Fruit fly (Drosophila melanogaster) whole organism, embryonic: ENCODE results near the gene Trim9.

Experiments used
- Asciz ChIP-seq: fragments of 200-800 bp; sonication (Bioruptor generic); optimal IDR thresholded peaks from 2 replicates; lab custom pipeline; 2017; ENCODE audit warnings: missing biosample characterization, mild to moderate bottlenecking, missing genetic modification characterization, missing genetic modification reagents
- Atf6 ChIP-seq: fragments of 200-800 bp; sonication (Bioruptor generic); IDR thresholded peaks from 2 replicates; pipeline ENCODE4 v1.3.6; 2022; ENCODE audit warnings: missing biosample characterization, missing genetic modification characterization
- CG11093 ChIP-seq: fragments of 200-800 bp; sonication (Bioruptor generic); IDR thresholded peaks from 3 replicates; pipeline ENCODE4 v1.3.6; 2022; ENCODE audit warnings: missing biosample characterization, missing genetic modification characterization
- CG11695 ChIP-seq: fragments of 200-800 bp; sonication (Bioruptor generic); IDR thresholded peaks from 3 replicates; pipeline ENCODE4 v1.3.6; 2022; ENCODE audit warnings: missing biosample characterization, missing genetic modification characterization
- CG12299 ChIP-seq: fragments of 200-800 bp; sonication (Bioruptor generic); optimal IDR thresholded peaks from 2 replicates; lab custom pipeline; 2018; ENCODE audit warnings: missing biosample characterization, mild to moderate bottlenecking, missing genetic modification characterization
- CG1233 ChIP-seq: fragments of 200-800 bp; sonication (Bioruptor generic); optimal IDR thresholded peaks from 4 replicates; lab custom pipeline; 2018; ENCODE audit warnings: missing biosample characterization, mild to moderate bottlenecking, missing genetic modification characterization
- CG14710 ChIP-seq: fragments of 200-800 bp; sonication (Bioruptor generic); optimal IDR thresholded peaks from 3 replicates; lab custom pipeline; 2019; ENCODE audit warnings: missing biosample characterization, mild to moderate bottlenecking, missing genetic modification characterization, moderate library complexity
- CG1603 ChIP-seq: fragments of 200-800 bp; sonication (Bioruptor generic); optimal IDR thresholded peaks from 2 replicates; lab custom pipeline; 2019; ENCODE audit warnings: missing biosample characterization, mild to moderate bottlenecking, missing genetic modification characterization, moderate library complexity
- CG16863 ChIP-seq: fragments of 200-800 bp; sonication (Bioruptor generic); optimal IDR thresholded peaks from 3 replicates; lab custom pipeline; 2016; ENCODE audit warnings: missing biosample characterization, missing genetic modification characterization
- CG4404 ChIP-seq: fragments of 200-800 bp; sonication (Bioruptor generic); IDR thresholded peaks from 2 replicates; pipeline ENCODE4 v1.3.6; 2022; ENCODE audit warnings: missing biosample characterization, missing genetic modification characterization
- CG4730 ChIP-seq: fragments of 200-800 bp; sonication (Bioruptor generic); IDR thresholded peaks from 2 replicates; pipeline ENCODE4 v1.3.6; 2022; ENCODE audit warnings: missing biosample characterization, missing genetic modification characterization
- CG7786 ChIP-seq: fragments of 200-800 bp; sonication (Bioruptor generic); optimal IDR thresholded peaks from 2 replicates; lab custom pipeline; 2016; ENCODE audit warnings: missing biosample characterization, missing genetic modification characterization
- CG8388 ChIP-seq: fragments of 200-800 bp; sonication (Bioruptor generic); optimal IDR thresholded peaks from 2 replicates; lab custom pipeline; 2019; ENCODE audit warnings: missing biosample characterization, mild to moderate bottlenecking, missing genetic modification characterization, moderate library complexity
- D19A ChIP-seq: fragments of 200-800 bp; optimal IDR thresholded peaks from 3 replicates; lab custom pipeline; 2019; ENCODE audit warnings: missing biosample characterization, mild to moderate bottlenecking, missing genetic modification characterization, moderate library complexity
- Dp ChIP-seq: fragments of 200-800 bp; sonication (Bioruptor generic); optimal IDR thresholded peaks from 2 replicates; lab custom pipeline; 2018; ENCODE audit warnings: missing biosample characterization, mild to moderate bottlenecking, missing genetic modification characterization, moderate library complexity
- Dref ChIP-seq: fragments of 200-800 bp; sonication (Bioruptor generic); IDR thresholded peaks from 2 replicates; pipeline ENCODE4 v1.3.6; 2022; ENCODE audit warnings: missing biosample characterization, missing genetic modification characterization
- E2f1 ChIP-seq: fragments of 200-800 bp; sonication (Bioruptor generic); IDR thresholded peaks from 2 replicates; pipeline ENCODE4 v1.3.6; 2022; ENCODE audit warnings: missing biosample characterization, missing genetic modification characterization
- Eip74EF ChIP-seq, 2 experiments: fragments of 200-800 bp in 1 of 2; fragments of >200 bp in 1 of 2; sonication (Bioruptor generic) in 1 of 2; optimal IDR thresholded peaks; 2 replicates each; lab custom pipeline; 2017 to 2019; ENCODE audit warnings: missing biosample characterization in 2 of 2, missing genetic modification characterization in 2 of 2, mild to moderate bottlenecking in 1 of 2, moderate library complexity in 1 of 2
- Fer1 ChIP-seq: fragments of 200-800 bp; sonication (Bioruptor generic); optimal IDR thresholded peaks from 2 replicates; lab custom pipeline; 2017; ENCODE audit warnings: missing biosample characterization, mild to moderate bottlenecking, missing genetic modification characterization
- Gsc ChIP-seq: fragments of 200-800 bp; sonication (Bioruptor generic); IDR thresholded peaks from 2 replicates; pipeline ENCODE4 v1.3.6; 2022; ENCODE audit warnings: missing biosample characterization, missing genetic modification characterization
- HLH3B ChIP-seq: fragments of 200-800 bp; sonication (Bioruptor generic); IDR thresholded peaks from 2 replicates; pipeline ENCODE4 v1.3.6; 2022; ENCODE audit warnings: missing biosample characterization, missing genetic modification characterization
- Lim3 ChIP-seq: fragments of 200-800 bp; sonication (Bioruptor generic); IDR thresholded peaks from 2 replicates; pipeline ENCODE4 v1.3.6; 2022; ENCODE audit warnings: missing biosample characterization, missing genetic modification characterization
- Mad ChIP-seq: fragments of 200-800 bp; sonication (Bioruptor generic); optimal IDR thresholded peaks from 2 replicates; lab custom pipeline; 2016; ENCODE audit warnings: missing biosample characterization, missing genetic modification characterization
- NK7.1 ChIP-seq: fragments of 200-800 bp; sonication (Bioruptor generic); optimal IDR thresholded peaks from 3 replicates; lab custom pipeline; 2016; ENCODE audit warnings: missing biosample characterization, missing genetic modification characterization
- Opbp ChIP-seq: fragments of 200-800 bp; sonication (Bioruptor generic); IDR thresholded peaks from 3 replicates; pipeline ENCODE4 v1.3.6; 2022; ENCODE audit warnings: missing biosample characterization, missing genetic modification characterization; ENCODE audit not compliant: partially characterized antibody
- Rfx ChIP-seq: fragments of 200-800 bp; sonication (Bioruptor generic); IDR thresholded peaks from 2 replicates; pipeline ENCODE4 v1.3.6; 2022; ENCODE audit warnings: missing biosample characterization, missing genetic modification characterization
- bigmax ChIP-seq: fragments of 200-800 bp; sonication (Bioruptor generic); optimal IDR thresholded peaks from 2 replicates; lab custom pipeline; 2018; ENCODE audit warnings: missing biosample characterization, mild to moderate bottlenecking, missing genetic modification characterization
- cad ChIP-seq: fragments of >200 bp; optimal IDR thresholded peaks from 2 replicates; lab custom pipeline; 2017; ENCODE audit warnings: missing biosample characterization, missing genetic modification characterization
- ci ChIP-seq: fragments of 200-800 bp; sonication (Bioruptor generic); IDR thresholded peaks from 3 replicates; pipeline ENCODE4 v1.3.6; 2022; ENCODE audit warnings: missing biosample characterization, missing genetic modification characterization
- crp ChIP-seq, 2 experiments: fragments of 200-800 bp; sonication (Bioruptor generic); optimal IDR thresholded peaks; 2 replicates in 1 of 2; 3 replicates in 1 of 2; lab custom pipeline; 2017; ENCODE audit warnings: missing biosample characterization in 2 of 2, missing genetic modification characterization in 2 of 2, mild to moderate bottlenecking in 1 of 2, moderate library complexity in 1 of 2
- danr ChIP-seq: fragments of 200-800 bp; sonication (Bioruptor generic); IDR thresholded peaks from 2 replicates; pipeline ENCODE4 v1.3.6; 2022; ENCODE audit warnings: missing biosample characterization, missing genetic modification characterization
- eve ChIP-seq, 2 experiments: fragments of >200 bp; optimal IDR thresholded peaks; 2 replicates each; lab custom pipeline; 2017; ENCODE audit warnings: missing biosample characterization in 2 of 2, missing genetic modification characterization in 2 of 2
- exex ChIP-seq: fragments of 200-800 bp; sonication (Bioruptor generic); optimal IDR thresholded peaks from 4 replicates; lab custom pipeline; 2018; ENCODE audit warnings: missing biosample characterization, mild to moderate bottlenecking, missing genetic modification characterization, moderate library complexity
- gem ChIP-seq: fragments of 200-800 bp; sonication (Bioruptor generic); optimal IDR thresholded peaks from 2 replicates; lab custom pipeline; 2019; ENCODE audit warnings: missing biosample characterization, mild to moderate bottlenecking, missing genetic modification characterization, moderate library complexity
- h ChIP-seq: fragments of >200 bp; optimal IDR thresholded peaks from 2 replicates; lab custom pipeline; 2017
- ken ChIP-seq: fragments of 200-800 bp; sonication (Bioruptor generic); IDR thresholded peaks from 3 replicates; pipeline ENCODE4 v1.3.6; 2022; ENCODE audit warnings: missing biosample characterization, missing genetic modification characterization
- knrl ChIP-seq: fragments of 200-800 bp; sonication (Bioruptor generic); IDR thresholded peaks from 3 replicates; pipeline ENCODE4 v1.3.6; 2022; ENCODE audit warnings: missing biosample characterization, missing genetic modification characterization; ENCODE audit not compliant: partially characterized antibody
- luna ChIP-seq: fragments of 200-800 bp; sonication (Bioruptor generic); optimal IDR thresholded peaks from 2 replicates; lab custom pipeline; 2016; ENCODE audit warnings: missing biosample characterization, missing genetic modification characterization
- nau ChIP-seq: fragments of 200-800 bp; sonication (Bioruptor generic); optimal IDR thresholded peaks from 3 replicates; lab custom pipeline; 2017; ENCODE audit warnings: missing biosample characterization, mild to moderate bottlenecking, missing genetic modification characterization, missing genetic modification reagents
- nmo ChIP-seq: fragments of 200-800 bp; sonication (Bioruptor generic); optimal IDR thresholded peaks from 2 replicates; lab custom pipeline; 2018; ENCODE audit warnings: missing biosample characterization, mild to moderate bottlenecking, missing genetic modification characterization, moderate library complexity
- pum ChIP-seq: fragments of 200-800 bp; sonication (Bioruptor generic); optimal IDR thresholded peaks from 2 replicates; lab custom pipeline; 2016; ENCODE audit warnings: missing biosample characterization, missing genetic modification characterization
- row ChIP-seq: fragments of 200-800 bp; sonication (Bioruptor generic); IDR thresholded peaks from 3 replicates; pipeline ENCODE4 v1.3.6; 2022; ENCODE audit warnings: missing biosample characterization, missing genetic modification characterization
- sens ChIP-seq: fragments of 200-800 bp; sonication (Bioruptor generic); peaks from one replicate; lab custom pipeline; 2016; ENCODE audit warnings: missing biosample characterization, missing genetic modification characterization
- sisA ChIP-seq: fragments of 200-800 bp; sonication (Bioruptor generic); IDR thresholded peaks from 2 replicates; pipeline ENCODE4 v1.3.6; 2022; ENCODE audit warnings: missing biosample characterization, missing genetic modification characterization
- sna ChIP-seq: fragments of 200-800 bp; sonication (Bioruptor generic); IDR thresholded peaks from 2 replicates; pipeline ENCODE4 v1.3.6; 2022; ENCODE audit warnings: missing biosample characterization, missing genetic modification characterization; ENCODE audit not compliant: partially characterized antibody
- sob ChIP-seq: fragments of 200-800 bp; sonication (Bioruptor generic); IDR thresholded peaks from 2 replicates; pipeline ENCODE4 v1.3.6; 2022; ENCODE audit warnings: missing biosample characterization, missing genetic modification characterization
- tll ChIP-seq, 2 experiments: fragments of 200-800 bp in 1 of 2; fragments of >200 bp in 1 of 2; sonication (Bioruptor generic) in 1 of 2; optimal IDR thresholded peaks; 2 replicates each; lab custom pipeline; 2017 to 2019; ENCODE audit warnings: missing biosample characterization in 2 of 2, missing genetic modification characterization in 2 of 2, mild to moderate bottlenecking in 1 of 2, moderate library complexity in 1 of 2
- vvl ChIP-seq: fragments of 200-800 bp; sonication (Bioruptor generic); IDR thresholded peaks from 2 replicates; pipeline ENCODE4 v1.3.6; 2022; ENCODE audit warnings: missing biosample characterization, missing genetic modification characterization

The Trim9 gene

DNA sequence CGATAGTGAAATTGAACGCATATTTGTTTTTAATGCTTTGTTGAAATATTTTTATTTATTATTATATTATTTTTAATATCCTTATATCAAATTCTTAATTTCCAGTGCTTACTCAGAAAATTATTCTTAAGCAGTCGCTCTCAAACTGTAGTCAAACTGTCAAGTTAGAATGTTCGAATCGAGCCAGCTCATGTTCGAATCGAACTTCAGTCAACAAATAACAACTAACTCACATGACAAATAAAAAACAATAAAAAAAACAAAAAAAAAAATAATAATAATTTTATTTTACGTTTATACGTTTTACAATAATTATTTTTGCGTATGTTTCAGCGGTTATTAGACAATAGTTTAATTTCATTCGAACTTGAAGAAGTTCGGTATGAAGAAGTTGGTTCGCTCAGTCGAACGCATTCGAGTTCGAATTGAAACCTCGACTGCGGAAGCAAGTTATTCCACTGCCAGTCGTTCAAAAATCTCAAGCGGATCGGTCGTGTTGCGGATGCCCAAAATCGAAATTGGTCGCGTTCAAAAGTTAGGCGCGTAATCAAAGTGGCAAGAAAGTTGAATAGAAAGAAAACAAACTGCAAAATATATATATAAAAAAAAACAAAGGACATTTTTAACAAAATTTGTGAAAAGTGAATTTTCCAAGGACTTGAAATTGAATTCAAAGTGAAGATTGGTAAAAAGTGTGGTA, at the start of gene Trim9 (continued):
- TF ChIP-seq CG7786 (GFP tag; lab: Kevin White, UChicago) (no peak), Dp (GFP tag; lab: Kevin White, UChicago) (peak; percentile 55), Eip74EF (GFP tag; optimal IDR thresholded peaks at IDR 0.05; lab: Kevin White, UChicago) (peak in 1 of 2 experiments; percentile 23), sens (GFP tag; lab: Kevin White, UChicago) (peak; percentile 73), crp (GFP tag; optimal IDR thresholded peaks at IDR 0.05; lab: Kevin White, UChicago) (no peak), knrl (GFP tag; lab: Robert Waterston, UW) (peak; percentile 14; the same call in 1 of the 3 replicates), CG8388 (no peak), Gsc (GFP tag; lab: Robert Waterston, UW) (no peak), E2f1 (GFP tag; lab: Robert Waterston, UW) (no peak), HLH3B (GFP tag; lab: Robert Waterston, UW) (peak; percentile 4; the same call in 1 of the 2 replicates), ken (peak; percentile 39; the same call in 1 of the 3 replicates), CG12299 (tag; lab: Kevin White, UChicago) (no peak), cad (GFP tag; lab: Kevin White, UChicago) (no peak), danr (no peak), CG4404 (no peak), gem (no peak), Opbp (GFP tag; lab: Robert Waterston, UW) (peak; percentile 58; the same call in 1 of the 3 replicates), sob (GFP tag; lab: Robert Waterston, UW) (no peak), sna (GFP tag; lab: Robert Waterston, UW) (no peak), exex (tag; lab: Kevin White, UChicago) (no peak), eve (GFP tag; optimal IDR thresholded peaks at IDR 0.05; lab: Kevin White, UChicago) (peak in 1 of 2 experiments; percentile 1), CG4730 (GFP tag; lab: Robert Waterston, UW) (no peak), CG14710 (tag; lab: Kevin White, UChicago) (no peak)

DNA sequence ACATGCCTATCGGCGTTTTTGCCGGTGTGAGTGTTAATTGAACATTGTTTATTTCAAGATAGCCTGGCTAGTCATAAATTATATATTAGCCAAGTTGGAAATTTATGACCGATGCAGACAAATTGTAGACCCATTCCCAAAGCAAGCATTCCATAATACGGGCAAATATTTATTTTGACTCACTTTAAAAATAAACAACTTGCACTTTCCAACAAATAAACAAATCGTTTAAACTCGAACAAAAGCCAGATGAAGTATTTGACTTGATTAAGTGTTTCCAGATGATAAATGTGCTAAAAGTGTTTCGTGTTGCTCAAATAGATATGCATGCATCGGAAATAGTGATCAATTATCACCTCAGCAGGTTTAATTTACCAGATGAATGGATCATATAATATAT, 49.2 kb upstream of the Trim9 start:
- peak; percentile 63 for TF ChIP-seq sens (GFP tag; lab: Kevin White, UChicago)
- no peak for TF ChIP-seq CG1233 (GFP tag; lab: Kevin White, UChicago)
- TF ChIP-seq Asciz (GFP tag; lab: Kevin White, UChicago) = peak; percentile 40

DNA sequence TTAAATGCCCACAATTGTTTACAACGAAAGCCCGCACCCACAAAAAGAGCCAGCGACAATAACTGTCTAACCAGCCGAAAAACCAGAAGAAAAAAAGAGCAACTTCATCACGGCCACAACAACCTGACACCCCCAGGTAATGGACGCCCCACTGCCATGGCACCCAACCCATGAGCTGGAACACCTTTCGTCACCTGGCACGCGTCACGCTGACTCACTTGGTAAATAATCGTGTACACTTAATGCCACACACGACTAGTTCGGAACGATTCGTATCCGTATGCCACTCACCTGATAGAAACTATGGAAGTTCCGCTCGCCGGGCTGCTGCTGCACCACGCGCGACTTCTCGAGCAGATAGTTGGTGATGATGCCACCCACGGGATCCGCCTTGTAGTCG, 48.3 kb upstream of the Trim9 start:
- TF ChIP-seq Fer1 (GFP tag; lab: Kevin White, UChicago) (no peak), tll (GFP tag; optimal IDR thresholded peaks at IDR 0.05; lab: Kevin White, UChicago) (no peak), CG16863 (GFP tag; lab: Kevin White, UChicago) (no peak), Atf6 (GFP tag; lab: Robert Waterston, UW) (no peak), vvl (GFP tag; lab: Robert Waterston, UW) (peak; percentile 32; the same call in 1 of the 2 replicates), CG1603 (tag; lab: Kevin White, UChicago) (no peak), E2f1 (GFP tag; lab: Robert Waterston, UW) (no peak), row (GFP tag; lab: Robert Waterston, UW) (no peak), CG11695 (GFP tag; lab: Robert Waterston, UW) (no peak), luna (no peak), NK7.1 (GFP tag; lab: Kevin White, UChicago) (no peak), Mad (GFP tag; lab: Kevin White, UChicago) (no peak), Dref (GFP tag; lab: Robert Waterston, UW) (no peak), D19A (tag; lab: Kevin White, UChicago) (no peak), Rfx (peak; percentile 18; the same call in 1 of the 2 replicates), nau (GFP tag; lab: Kevin White, UChicago) (no peak), h (no peak), CG11093 (GFP tag; lab: Robert Waterston, UW) (no peak), Lim3 (no peak), pum (GFP tag; lab: Kevin White, UChicago) (no peak), sisA (GFP tag; lab: Robert Waterston, UW) (no peak), nmo (GFP tag; lab: Kevin White, UChicago) (no peak), ci (GFP tag; lab: Robert Waterston, UW) (peak; percentile 71; the same call in 2 of the 3 replicates), bigmax (GFP tag; lab: Kevin White, UChicago) (no peak)
